Worm (Caenorhabditis elegans) whole organism, early embryonic: ENCODE measurements around the gene rpl-32.

Source experiments
- F13C5.2 ChIP-seq: sonication (generic microtip); optimal IDR thresholded peaks from 2 replicates; lab custom pipeline; 2017; ENCODE audit warnings: mild to moderate bottlenecking, missing genetic modification characterization, inconsistent platforms, missing compliant biosample characterization
- aly-1 ChIP-seq: sonication (generic microtip); optimal IDR thresholded peaks from 2 replicates; lab custom pipeline; 2016; ENCODE audit warnings: missing genetic modification characterization, missing compliant biosample characterization
- ama-1 ChIP-seq: fragments of 150-350 bp; optimal IDR thresholded peaks from 2 replicates; lab custom pipeline; 2014
- ceh-13 ChIP-seq: fragments of 200-800 bp; sonication (Bioruptor generic); optimal IDR thresholded peaks from 2 replicates; lab custom pipeline; 2018; ENCODE audit warnings: mild to moderate bottlenecking, missing genetic modification characterization, missing compliant biosample characterization
- hnd-1 ChIP-seq: sonication (generic microtip); optimal IDR thresholded peaks from 2 replicates; lab custom pipeline; 2016; ENCODE audit warnings: missing genetic modification characterization, missing compliant biosample characterization
- sea-1 ChIP-seq: fragments of 200-800 bp; sonication (Bioruptor generic); conservative IDR thresholded peaks from 2 replicates; pipeline ENCODE4 v1.3.6; 2022; ENCODE audit warnings: missing genetic modification characterization, missing compliant biosample characterization
- tra-4 ChIP-seq: sonication (generic microtip); optimal IDR thresholded peaks from 2 replicates; lab custom pipeline; 2017; ENCODE audit warnings: missing genetic modification characterization, missing compliant biosample characterization

- no peak for TF ChIP-seq sea-1 (GFP tag; lab: Robert Waterston, UW)
- no peak for TF ChIP-seq hnd-1 (tag; lab: Kevin White, UChicago)
- no peak for TF ChIP-seq aly-1 (tag; lab: Kevin White, UChicago)
- TF ChIP-seq ama-1 (lab: Kevin White, UChicago): no peak
- TF ChIP-seq ceh-13: no peak
- TF ChIP-seq F13C5.2 (tag; lab: Kevin White, UChicago): no peak
- no peak for TF ChIP-seq tra-4 (tag; lab: Kevin White, UChicago)
Measured at ce11 chrII:9031891-9032290, 25.0 kb downstream of the rpl-32 start.
